Worm (Caenorhabditis elegans): ENCODE data around the gene F27B10.1.

F27B10.1 gene

DNA sequence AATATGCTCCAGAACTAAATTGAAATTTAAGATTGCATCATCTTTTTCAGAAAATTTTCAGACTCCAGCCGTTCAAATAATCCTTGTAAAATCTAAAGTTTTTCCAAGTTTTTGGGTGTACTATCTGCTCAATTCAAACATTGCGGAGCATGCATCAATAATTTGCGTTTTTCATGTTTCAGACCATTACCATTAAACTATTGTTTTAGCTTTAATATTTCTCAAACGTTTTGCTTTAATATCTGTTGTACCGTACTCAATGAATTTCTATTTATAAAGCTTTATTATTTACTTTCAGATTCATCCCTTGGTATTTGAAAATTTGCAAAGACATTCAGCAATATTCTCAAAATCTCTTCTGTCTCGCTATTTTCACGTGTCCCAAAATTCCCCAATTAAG is 30.8 kb downstream of the F27B10.1 start, which contains the start of gene odr-2:
Gene odr-2 (plus strand): TSS at position 301 of the 400 bp plus-strand sequence.
- TF ChIP-seq aly-1 (tag; optimal IDR thresholded peaks at IDR 0.05) (no peak), hmbx-1 (tag; optimal IDR thresholded peaks at IDR 0.05) (no peak), B0310.2 (tag; optimal IDR thresholded peaks at IDR 0.05) (no peak)

DNA sequence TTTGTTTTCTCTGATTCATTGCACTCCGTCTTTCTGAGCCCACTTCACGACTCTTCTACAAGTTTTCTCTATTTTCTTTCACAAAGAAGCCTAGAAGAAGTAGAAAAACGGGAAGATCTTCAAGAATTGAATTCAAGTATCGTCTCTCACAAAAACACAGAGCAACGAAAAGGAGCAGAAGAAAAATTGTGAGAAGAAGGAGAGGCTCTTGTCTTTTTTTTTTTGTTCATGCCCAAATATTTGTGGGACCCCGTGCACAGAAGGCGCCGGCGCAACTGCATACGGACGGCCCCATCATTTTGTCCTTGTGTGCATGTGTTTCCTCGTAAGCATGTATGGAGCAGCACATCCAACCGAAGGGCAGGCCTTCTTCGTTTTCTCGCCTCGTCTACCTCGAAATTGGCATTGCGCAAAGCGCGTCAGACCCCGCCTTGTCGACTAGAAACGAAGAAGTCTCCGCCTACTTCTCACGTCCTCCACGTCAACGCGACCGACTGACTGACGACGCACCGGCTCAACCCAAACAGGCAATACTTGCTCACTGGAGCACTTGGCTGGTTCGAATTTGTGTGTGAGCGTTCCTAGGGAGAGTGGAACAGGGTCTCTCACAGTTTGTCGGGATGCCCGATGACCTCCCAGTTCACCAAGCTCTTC is 34.2 kb downstream of the F27B10.1 start:
- TF ChIP-seq hmbx-1 (tag; optimal IDR thresholded peaks at IDR 0.05) (no peak), tra-4 (tag; optimal IDR thresholded peaks at IDR 0.05) (no peak), flt-1 (GFP tag; IDR thresholded peaks at IDR 0.05) (no peak), F13C5.2 (tag; optimal IDR thresholded peaks at IDR 0.05) (no peak), tbx-37 (GFP tag; conservative IDR thresholded peaks at IDR 0.05) (no peak), hnd-1 (tag; optimal IDR thresholded peaks at IDR 0.05) (no peak), B0310.2 (tag; optimal IDR thresholded peaks at IDR 0.05) (no peak), tbx-11 (GFP tag; IDR thresholded peaks at IDR 0.05) (no peak), sea-1 (GFP tag; conservative IDR thresholded peaks at IDR 0.05) (no peak), pes-1 (GFP tag; IDR thresholded peaks at IDR 0.05) (no peak), hmg-4 (GFP tag; optimal IDR thresholded peaks at IDR 0.05) (no peak), ets-7 (tag; optimal IDR thresholded peaks at IDR 0.05) (no peak), aly-1 (tag; optimal IDR thresholded peaks at IDR 0.05) (no peak), ceh-36 (tag; optimal IDR thresholded peaks at IDR 0.05) (no peak), ceh-13 (GFP tag; optimal IDR thresholded peaks at IDR 0.05) (no peak), scrt-1 (GFP tag; IDR thresholded peaks at IDR 0.05) (no peak), ama-1 (optimal IDR thresholded peaks at IDR 0.05) (no peak)

DNA sequence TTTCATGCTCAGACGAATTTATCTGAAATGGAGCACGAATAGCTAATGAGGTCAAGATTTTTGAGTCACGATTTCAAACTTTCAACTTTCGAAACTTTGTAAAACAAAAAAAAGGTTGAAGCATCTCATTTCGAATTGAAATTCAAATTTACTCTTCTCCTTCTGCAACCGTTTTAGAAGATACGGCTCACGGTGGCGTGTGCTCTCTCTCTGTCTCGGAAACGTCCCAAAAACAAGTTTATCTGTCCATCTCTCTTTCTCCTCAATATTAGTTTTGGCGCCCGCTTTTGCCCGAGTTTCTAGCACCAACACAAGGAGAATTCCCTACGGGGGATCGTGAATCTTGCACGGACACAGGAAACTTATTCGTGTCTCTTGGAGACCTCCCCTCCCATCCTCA is 38.0 kb downstream of the F27B10.1 start:
- TF ChIP-seq B0310.2 (tag; optimal IDR thresholded peaks at IDR 0.05) = no peak
- no peak for TF ChIP-seq hmg-4 (GFP tag; optimal IDR thresholded peaks at IDR 0.05)
- no peak for TF ChIP-seq sea-1 (GFP tag; conservative IDR thresholded peaks at IDR 0.05)
- TF ChIP-seq tra-4 (tag; optimal IDR thresholded peaks at IDR 0.05) = no peak
- no peak for TF ChIP-seq F13C5.2 (tag; optimal IDR thresholded peaks at IDR 0.05)
- TF ChIP-seq scrt-1 (GFP tag; IDR thresholded peaks at IDR 0.05) = no peak
- no peak for TF ChIP-seq hmbx-1 (tag; optimal IDR thresholded peaks at IDR 0.05)
- no peak for TF ChIP-seq flt-1 (GFP tag; IDR thresholded peaks at IDR 0.05)
- TF ChIP-seq ama-1 (optimal IDR thresholded peaks at IDR 0.05) = no peak
- no peak for TF ChIP-seq tbx-37 (GFP tag; conservative IDR thresholded peaks at IDR 0.05)
- TF ChIP-seq ceh-13 (GFP tag; optimal IDR thresholded peaks at IDR 0.05) = no peak
- no peak for TF ChIP-seq ceh-36 (tag; optimal IDR thresholded peaks at IDR 0.05)
- no peak for TF ChIP-seq tbx-11 (GFP tag; IDR thresholded peaks at IDR 0.05)
- TF ChIP-seq aly-1 (tag; optimal IDR thresholded peaks at IDR 0.05) = no peak
- no peak for TF ChIP-seq pes-1 (GFP tag; IDR thresholded peaks at IDR 0.05)
- no peak for TF ChIP-seq ets-7 (tag; optimal IDR thresholded peaks at IDR 0.05)
- TF ChIP-seq hnd-1 (tag; optimal IDR thresholded peaks at IDR 0.05) = no peak

DNA sequence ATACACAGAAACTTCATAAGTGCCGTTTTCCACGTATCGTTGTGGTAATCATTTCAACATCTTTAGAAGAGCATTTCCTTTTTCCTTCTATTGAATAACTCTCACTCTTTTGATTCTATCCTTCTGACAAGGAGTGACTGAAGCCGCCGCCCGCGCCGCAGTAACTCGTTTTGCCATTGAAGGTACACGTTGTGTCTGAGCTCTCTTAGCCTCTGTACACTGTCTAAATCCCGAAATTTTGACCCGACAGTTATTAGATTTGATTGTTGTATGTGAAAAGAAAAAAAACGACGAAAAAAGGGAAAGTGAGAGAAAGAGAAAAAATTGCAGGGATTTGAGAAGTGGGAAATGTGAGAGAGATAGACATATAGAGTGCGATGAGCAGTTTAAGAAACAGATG is 38.9 kb downstream of the F27B10.1 start:
- no peak for TF ChIP-seq ama-1 (optimal IDR thresholded peaks at IDR 0.05)
- no peak for TF ChIP-seq B0310.2 (tag; optimal IDR thresholded peaks at IDR 0.05)
- no peak for TF ChIP-seq ceh-36 (tag; optimal IDR thresholded peaks at IDR 0.05)

DNA sequence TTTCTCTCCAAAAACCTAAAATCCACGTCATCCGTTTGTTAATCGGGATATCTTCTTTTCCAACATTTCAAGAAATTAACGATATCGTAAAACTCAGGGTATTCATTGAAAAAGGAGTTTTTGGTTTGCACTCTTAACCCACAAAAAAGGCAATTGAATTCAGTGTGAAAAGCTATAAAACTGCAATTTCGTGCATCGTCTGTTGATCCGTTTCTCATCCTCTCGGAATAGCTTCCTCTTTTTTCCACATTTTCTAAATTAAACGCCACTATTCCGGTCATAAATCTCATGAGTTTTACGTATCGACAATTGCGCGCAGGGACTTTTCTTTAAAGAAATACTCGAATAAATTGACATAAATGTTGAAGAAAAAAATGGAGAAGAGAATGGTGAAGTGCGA is 39.8 kb downstream of the F27B10.1 start:
- TF ChIP-seq scrt-1 (GFP tag; IDR thresholded peaks at IDR 0.05) = no peak
- TF ChIP-seq aly-1 (tag; optimal IDR thresholded peaks at IDR 0.05) = no peak
- no peak for TF ChIP-seq ceh-13 (GFP tag; optimal IDR thresholded peaks at IDR 0.05)

DNA sequence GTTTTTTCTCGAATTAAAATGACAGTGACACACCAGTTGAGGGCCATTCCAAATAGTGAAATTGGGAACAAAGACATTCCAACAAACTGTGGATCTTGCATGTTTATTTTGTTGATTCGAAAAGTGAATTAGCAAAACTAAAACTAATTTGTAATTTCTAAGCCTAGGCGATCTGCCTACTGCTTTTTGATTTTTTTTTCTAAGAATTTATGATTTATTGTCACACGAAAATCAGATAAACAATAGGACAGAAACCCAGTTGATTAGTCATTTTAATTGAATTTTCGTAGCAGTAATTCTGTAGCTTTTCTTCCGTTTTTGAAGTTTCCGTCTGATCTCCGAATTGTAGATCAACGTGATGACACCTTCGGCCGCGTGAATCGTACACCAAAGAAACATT is 46.4 kb downstream of the F27B10.1 start, which contains the start of gene srx-33:
Gene srx-33 (minus strand): TSS at position 101 of the 400 bp plus-strand sequence.
- no peak for TF ChIP-seq hmbx-1 (tag; optimal IDR thresholded peaks at IDR 0.05)
- no peak for TF ChIP-seq aly-1 (tag; optimal IDR thresholded peaks at IDR 0.05)
- no peak for TF ChIP-seq pes-1 (GFP tag; IDR thresholded peaks at IDR 0.05)
- TF ChIP-seq hnd-1 (tag; optimal IDR thresholded peaks at IDR 0.05) = no peak
- no peak for TF ChIP-seq tra-4 (tag; optimal IDR thresholded peaks at IDR 0.05)
- TF ChIP-seq ets-7 (tag; optimal IDR thresholded peaks at IDR 0.05) = no peak
- TF ChIP-seq ama-1 (optimal IDR thresholded peaks at IDR 0.05) = no peak
- no peak for TF ChIP-seq ceh-13 (GFP tag; optimal IDR thresholded peaks at IDR 0.05)
- TF ChIP-seq tbx-37 (GFP tag; conservative IDR thresholded peaks at IDR 0.05) = no peak
- no peak for TF ChIP-seq tbx-11 (GFP tag; IDR thresholded peaks at IDR 0.05)
- no peak for TF ChIP-seq hmg-4 (GFP tag; optimal IDR thresholded peaks at IDR 0.05)
- TF ChIP-seq B0310.2 (tag; optimal IDR thresholded peaks at IDR 0.05) = no peak

DNA sequence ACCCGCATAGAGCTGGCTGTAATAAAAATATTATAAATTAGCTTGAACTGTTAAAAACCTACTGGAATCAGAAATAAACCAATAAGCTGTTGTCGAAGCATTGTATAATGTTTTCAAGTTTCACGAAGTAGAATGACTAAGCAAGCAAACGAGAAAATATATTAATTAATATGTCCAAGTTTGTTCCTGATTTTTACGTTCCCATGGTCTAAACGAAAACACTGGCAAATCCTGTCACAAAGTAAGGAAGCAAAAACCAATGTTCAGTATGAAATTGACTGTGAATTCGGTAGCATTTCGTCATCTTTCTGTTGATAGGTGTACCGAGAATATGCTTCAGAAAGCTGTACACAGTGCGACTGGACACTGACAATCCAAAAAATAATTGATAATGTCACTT is 47.8 kb downstream of the F27B10.1 start, which contains the start of gene srx-34:
Gene srx-34 (minus strand): TSS at position 101 of the 400 bp plus-strand sequence.
- TF ChIP-seq tbx-37 (GFP tag; conservative IDR thresholded peaks at IDR 0.05) (no peak), flt-1 (GFP tag; IDR thresholded peaks at IDR 0.05) (no peak), ceh-36 (tag; optimal IDR thresholded peaks at IDR 0.05) (no peak), tra-4 (tag; optimal IDR thresholded peaks at IDR 0.05) (no peak), hmg-4 (GFP tag; optimal IDR thresholded peaks at IDR 0.05) (no peak), ceh-13 (GFP tag; optimal IDR thresholded peaks at IDR 0.05) (no peak), tbx-11 (GFP tag; IDR thresholded peaks at IDR 0.05) (no peak), F13C5.2 (tag; optimal IDR thresholded peaks at IDR 0.05) (no peak), B0310.2 (tag; optimal IDR thresholded peaks at IDR 0.05) (no peak), ama-1 (optimal IDR thresholded peaks at IDR 0.05) (no peak), aly-1 (tag; optimal IDR thresholded peaks at IDR 0.05) (no peak), pes-1 (GFP tag; IDR thresholded peaks at IDR 0.05) (no peak)

DNA sequence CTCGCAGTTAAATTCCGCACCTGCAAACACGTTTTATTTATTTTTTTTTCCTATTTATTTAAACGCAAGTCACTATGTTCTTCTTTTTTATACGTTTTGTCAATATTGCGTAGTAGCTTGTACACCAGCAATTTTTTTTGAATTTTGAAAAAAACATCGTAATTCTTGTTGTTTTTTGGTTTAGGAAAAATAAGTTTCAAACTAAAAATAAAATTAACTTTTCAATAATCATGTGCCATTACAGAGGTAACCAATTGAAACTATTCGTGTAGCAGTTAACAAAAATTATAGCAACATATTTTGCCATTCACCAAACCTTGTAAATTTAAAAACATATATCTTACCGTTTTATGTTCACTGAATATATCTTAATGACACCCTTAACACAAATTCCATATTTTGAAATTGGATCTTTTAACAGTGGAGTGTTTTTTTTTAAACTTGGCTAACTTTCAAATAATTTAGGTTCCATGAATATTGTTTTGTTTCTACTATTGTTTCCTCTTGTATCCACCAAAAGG is 50.8 kb downstream of the F27B10.1 start, which contains the start of gene lmd-5:
Gene lmd-5 (plus strand): TSS at position 471 of the 521 bp plus-strand sequence.
- TF ChIP-seq aly-1 (tag; optimal IDR thresholded peaks at IDR 0.05) (no peak), ets-7 (tag; optimal IDR thresholded peaks at IDR 0.05) (no peak), tbx-11 (GFP tag; IDR thresholded peaks at IDR 0.05) (no peak), flt-1 (GFP tag; IDR thresholded peaks at IDR 0.05) (no peak), tra-4 (tag; optimal IDR thresholded peaks at IDR 0.05) (no peak), ama-1 (optimal IDR thresholded peaks at IDR 0.05) (no peak)
